Worm (Caenorhabditis elegans) whole organism, young adult: ENCODE data around the gene sri-31.
A peak's percentile ranks its signal among the peaks of the same experiment; 100 is the strongest.

Experiments
- F33H1.4 ChIP-seq: fragments of 200-800 bp; sonication (Bioruptor generic); IDR thresholded peaks from 2 replicates; pipeline ENCODE4 v1.3.6; 2022; ENCODE audit warnings: missing genetic modification reagents, missing genetic modification characterization, missing compliant biosample characterization
- F37B4.10 ChIP-seq: fragments of 200-800 bp; sonication (Bioruptor generic); IDR thresholded peaks from 2 replicates; pipeline ENCODE4 v1.3.6; 2022; ENCODE audit warnings: missing genetic modification characterization, missing compliant biosample characterization
- Y79H2A.3 ChIP-seq: fragments of 200-800 bp; sonication (Bioruptor generic); conservative IDR thresholded peaks from 2 replicates; pipeline ENCODE4 v1.3.6; 2022; ENCODE audit warnings: missing genetic modification reagents, missing genetic modification characterization, missing compliant biosample characterization
- akir-1 ChIP-seq: fragments of 200-800 bp; sonication (Bioruptor generic); optimal IDR thresholded peaks from 2 replicates; lab custom pipeline; 2018; ENCODE audit warnings: mild to moderate bottlenecking, missing genetic modification characterization, moderate library complexity, missing compliant biosample characterization
- atf-7 ChIP-seq: sonication (generic microtip); optimal IDR thresholded peaks from 2 replicates; lab custom pipeline; 2017; ENCODE audit warnings: mild to moderate bottlenecking, missing genetic modification characterization, missing compliant biosample characterization
- athp-1 ChIP-seq: sonication (generic microtip); optimal IDR thresholded peaks from 2 replicates; lab custom pipeline; 2017; ENCODE audit warnings: mild to moderate bottlenecking, missing genetic modification characterization, missing compliant biosample characterization
- attf-3 ChIP-seq: fragments of 200-800 bp; sonication (Bioruptor generic); conservative IDR thresholded peaks from 2 replicates; pipeline ENCODE4 v1.3.6; 2022; ENCODE audit warnings: missing genetic modification reagents, missing genetic modification characterization, missing compliant biosample characterization
- cebp-1 ChIP-seq, 2 experiments: fragments of 200-800 bp in 1 of 2; sonication (Bioruptor generic) in 1 of 2; sonication (generic microtip) in 1 of 2; IDR thresholded peaks in 1 of 2; optimal IDR thresholded peaks in 1 of 2; 2 replicates each; pipeline versions ENCODE4 v1.3.6 to Lab custom; 2017 to 2022; ENCODE audit warnings: missing compliant biosample characterization in 2 of 2, missing genetic modification characterization in 2 of 2, mild to moderate bottlenecking in 1 of 2, missing genetic modification reagents in 1 of 2, moderate library complexity in 1 of 2
- ceh-58 ChIP-seq: fragments of 200-800 bp; sonication (Bioruptor generic); IDR thresholded peaks from 2 replicates; pipeline ENCODE4 v1.3.6; 2022; ENCODE audit warnings: missing genetic modification characterization, missing compliant biosample characterization
- ceh-91 ChIP-seq: fragments of 200-800 bp; sonication (Bioruptor generic); IDR thresholded peaks from 2 replicates; pipeline ENCODE4 v1.3.6; 2022; ENCODE audit warnings: missing genetic modification reagents, missing genetic modification characterization, missing compliant biosample characterization
- dox-1 ChIP-seq: fragments of 200-800 bp; sonication (Bioruptor generic); IDR thresholded peaks from 2 replicates; pipeline ENCODE4 v1.3.6; 2022; ENCODE audit warnings: missing genetic modification reagents, missing genetic modification characterization, missing compliant biosample characterization
- dpff-1 ChIP-seq: sonication (generic microtip); optimal IDR thresholded peaks from 2 replicates; lab custom pipeline; 2017; ENCODE audit warnings: mild to moderate bottlenecking, missing genetic modification characterization, missing compliant biosample characterization
- ekl-4 ChIP-seq: fragments of 200-800 bp; sonication (Bioruptor generic); IDR thresholded peaks from 2 replicates; pipeline ENCODE4 v1.3.6; 2022; ENCODE audit warnings: missing genetic modification reagents, missing genetic modification characterization, missing compliant biosample characterization
- ets-4 ChIP-seq: fragments of 200-800 bp; sonication (Bioruptor generic); optimal IDR thresholded peaks from 2 replicates; lab custom pipeline; 2018; ENCODE audit warnings: mild to moderate bottlenecking, missing genetic modification characterization, missing compliant biosample characterization
- hlh-12 ChIP-seq: sonication (generic microtip); optimal IDR thresholded peaks from 2 replicates; lab custom pipeline; 2016; ENCODE audit warnings: missing genetic modification characterization, missing compliant biosample characterization
- hsf-1 ChIP-seq: fragments of 200-800 bp; sonication (Bioruptor generic); IDR thresholded peaks from 2 replicates; pipeline ENCODE4 v1.3.6; 2022; ENCODE audit warnings: missing genetic modification reagents, missing genetic modification characterization, missing compliant biosample characterization
- let-607 ChIP-seq, 2 experiments: fragments of 200-800 bp in 1 of 2; sonication (Bioruptor generic) in 1 of 2; sonication (generic microtip) in 1 of 2; optimal IDR thresholded peaks; 2 replicates each; lab custom pipeline; 2016 to 2018; ENCODE audit warnings: mild to moderate bottlenecking in 2 of 2, missing compliant biosample characterization in 2 of 2, missing genetic modification characterization in 2 of 2, moderate library complexity in 2 of 2, missing genotype in 1 of 2
- lin-35 ChIP-seq, 3 experiments: fragments of 150-350 bp in 2 of 3; sonication (generic microtip) in 1 of 3; optimal IDR thresholded peaks; 2 replicates each; lab custom pipeline; 2014 to 2018; ENCODE audit warnings: missing biosample characterization in 3 of 3, missing genetic modification characterization in 3 of 3, missing genetic modification reagents in 3 of 3
- lir-1 ChIP-seq: fragments of 200-800 bp; sonication (Bioruptor generic); conservative IDR thresholded peaks from 2 replicates; pipeline ENCODE4 v1.3.6; 2022; ENCODE audit warnings: missing genetic modification reagents, missing genetic modification characterization, missing compliant biosample characterization
- madf-8 ChIP-seq: fragments of 200-800 bp; sonication (Bioruptor generic); conservative IDR thresholded peaks from 2 replicates; pipeline ENCODE4 v1.3.6; 2022; ENCODE audit warnings: missing genetic modification reagents, missing genetic modification characterization, missing compliant biosample characterization
- nfya-2 ChIP-seq: fragments of 200-800 bp; sonication (Bioruptor generic); IDR thresholded peaks from 2 replicates; pipeline ENCODE4 v1.3.6; 2022; ENCODE audit warnings: missing genetic modification reagents, missing genetic modification characterization, missing compliant biosample characterization
- nfyb-1 ChIP-seq: fragments of 200-800 bp; sonication (Bioruptor generic); IDR thresholded peaks from 2 replicates; pipeline ENCODE4 v1.3.6; 2022; ENCODE audit warnings: missing genetic modification reagents, missing genetic modification characterization, missing compliant biosample characterization
- nhr-80 ChIP-seq: sonication (generic microtip); optimal IDR thresholded peaks from 2 replicates; lab custom pipeline; 2016; ENCODE audit warnings: missing genetic modification characterization, missing compliant biosample characterization
- nhr-90 ChIP-seq: sonication (generic microtip); optimal IDR thresholded peaks from 2 replicates; lab custom pipeline; 2016; ENCODE audit warnings: missing genotype, mild to moderate bottlenecking, missing genetic modification characterization, missing compliant biosample characterization
- pbrm-1 ChIP-seq: fragments of 200-800 bp; sonication (Bioruptor generic); IDR thresholded peaks from 2 replicates; pipeline ENCODE4 v1.3.6; 2022; ENCODE audit warnings: missing genetic modification reagents, missing genetic modification characterization, missing compliant biosample characterization
- rcor-1 ChIP-seq: fragments of 200-800 bp; sonication (Bioruptor generic); IDR thresholded peaks from 2 replicates; pipeline ENCODE4 v1.3.6; 2022; ENCODE audit warnings: missing genetic modification reagents, missing genetic modification characterization, missing compliant biosample characterization
- rec-8 ChIP-seq, 2 experiments: sonication (generic microtip); optimal IDR thresholded peaks; 2 replicates each; lab custom pipeline; 2016; ENCODE audit warnings: mild to moderate bottlenecking in 2 of 2, missing genetic modification characterization in 2 of 2, missing genetic modification reagents in 2 of 2, missing genotype in 2 of 2, missing biosample characterization in 1 of 2, missing compliant biosample characterization in 1 of 2, moderate library complexity in 1 of 2
- rpc-1 ChIP-seq, 2 experiments: fragments of 150-350 bp in 1 of 2; sonication (generic microtip) in 1 of 2; optimal IDR thresholded peaks; 2 replicates each; lab custom pipeline; 2014 to 2018; ENCODE audit warnings: missing biosample characterization in 1 of 2, missing genetic modification characterization in 1 of 2, missing genetic modification reagents in 1 of 2, missing genotype in 1 of 2
- snpc-3.4 ChIP-seq: sonication (generic microtip); optimal IDR thresholded peaks from 2 replicates; lab custom pipeline; 2017; ENCODE audit warnings: missing genetic modification characterization, mild to moderate bottlenecking, missing compliant biosample characterization, antibody characterized with exemption, moderate library complexity, missing genotype, missing genetic modification reagents
- snpc-4 ChIP-seq, 5 experiments: fragments of 150-350 bp in 1 of 5; sonication (generic microtip) in 4 of 5; optimal IDR thresholded peaks; 2 replicates each; lab custom pipeline; 2014 to 2018; ENCODE audit warnings: missing genetic modification characterization in 5 of 5, missing biosample characterization in 3 of 5, antibody characterized with exemption in 2 of 5, mild to moderate bottlenecking in 2 of 5, missing compliant biosample characterization in 2 of 5, missing genotype in 2 of 5, moderate library complexity in 2 of 5, missing genetic modification reagents in 1 of 5
- somi-1 ChIP-seq: fragments of 200-800 bp; sonication (Bioruptor generic); optimal IDR thresholded peaks from 2 replicates; lab custom pipeline; 2018; ENCODE audit warnings: mild to moderate bottlenecking, missing genetic modification characterization, missing compliant biosample characterization
- tlf-1 ChIP-seq: fragments of 200-800 bp; sonication (Bioruptor generic); optimal IDR thresholded peaks from 2 replicates; lab custom pipeline; 2018; ENCODE audit warnings: mild to moderate bottlenecking, missing genetic modification characterization, missing compliant biosample characterization
- zim-3 ChIP-seq: sonication (generic microtip); optimal IDR thresholded peaks from 2 replicates; lab custom pipeline; 2017; ENCODE audit warnings: mild to moderate bottlenecking, missing genetic modification characterization, moderate library complexity, missing compliant biosample characterization
- ztf-25 ChIP-seq: fragments of 200-800 bp; sonication (Bioruptor generic); IDR thresholded peaks from 2 replicates; pipeline ENCODE4 v1.3.6; 2022; ENCODE audit warnings: missing genetic modification reagents, missing genetic modification characterization, missing compliant biosample characterization
- ztf-28 ChIP-seq: fragments of 200-800 bp; sonication (Bioruptor generic); IDR thresholded peaks from 2 replicates; pipeline ENCODE4 v1.3.6; 2022; ENCODE audit warnings: missing genetic modification reagents, missing genetic modification characterization, missing compliant biosample characterization

The sri-31 gene

DNA sequence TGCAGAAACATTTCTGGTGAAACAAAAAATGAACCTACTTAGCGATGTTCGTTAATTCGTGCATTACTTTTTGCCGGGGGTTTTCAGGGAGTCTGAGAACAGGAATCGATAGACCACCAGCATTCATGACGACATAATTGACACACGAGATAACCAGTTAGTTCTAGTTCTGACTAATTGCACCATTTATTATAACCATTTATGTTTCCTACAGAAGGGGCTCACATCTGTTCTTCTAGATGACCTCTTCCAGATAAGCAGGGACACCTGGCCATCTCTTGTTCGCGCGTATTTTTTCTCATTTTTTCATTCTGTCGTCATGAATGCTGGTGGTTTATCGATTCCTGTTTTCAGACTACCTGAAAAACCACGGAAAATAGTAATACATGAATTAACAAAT, 42.4 kb upstream of the sri-31 start, which contains the start of gene sdz-5:
sdz-5 (plus strand) TSS at position 301 of the 400 bp plus-strand sequence.
- TF ChIP-seq dox-1 (GFP tag; lab: Robert Waterston, UW), result no peak
- TF ChIP-seq hsf-1 (GFP tag; lab: Robert Waterston, UW), result no peak
- no peak for TF ChIP-seq ztf-25
- no peak for TF ChIP-seq somi-1 (GFP tag; lab: Kevin White, UChicago)
- TF ChIP-seq ztf-28 (GFP tag; lab: Robert Waterston, UW), result no peak
- TF ChIP-seq Y79H2A.3, result no peak
- TF ChIP-seq rcor-1 (GFP tag; lab: Robert Waterston, UW), result no peak

DNA sequence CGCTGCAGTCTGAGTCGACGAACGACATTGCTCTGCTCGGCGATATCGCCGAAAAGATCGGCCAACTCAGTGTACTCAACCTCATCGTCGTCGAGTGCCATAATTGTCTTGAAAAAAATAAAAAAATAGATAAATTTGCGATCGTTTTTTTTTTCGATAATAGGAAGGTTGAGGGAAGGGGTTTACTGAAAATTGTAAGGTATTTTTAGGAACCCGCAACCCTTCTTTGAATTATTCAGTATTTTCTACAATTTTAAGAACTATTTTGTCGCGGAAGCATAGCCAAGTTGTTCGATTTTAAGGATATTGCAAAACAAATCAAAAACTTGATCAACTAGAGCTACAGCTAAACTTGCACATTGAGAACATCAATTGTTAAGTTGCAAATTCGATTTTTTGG, 38.7 kb upstream of the sri-31 start, which contains the start of gene C41H7.9:
C41H7.9 (minus strand) TSS at position 101 of the 400 bp plus-strand sequence.
- no peak for TF ChIP-seq madf-8 (GFP tag; lab: Robert Waterston, UW)
- TF ChIP-seq ekl-4, result no peak
- TF ChIP-seq cebp-1 (GFP tag; IDR thresholded peaks at IDR 0.05; lab: Robert Waterston, UW), result no peak
- TF ChIP-seq cebp-1 (tag; optimal IDR thresholded peaks at IDR 0.05; lab: Kevin White, UChicago), result no peak
- no peak for TF ChIP-seq zim-3
- TF ChIP-seq tlf-1 (GFP tag; lab: Kevin White, UChicago), result no peak
- no peak for TF ChIP-seq atf-7 (tag; lab: Kevin White, UChicago)
- no peak for TF ChIP-seq hlh-12 (tag; lab: Kevin White, UChicago)
- TF ChIP-seq snpc-3.4 (tag; lab: Kevin White, UChicago), result no peak
- no peak for TF ChIP-seq ceh-58 (GFP tag; lab: Robert Waterston, UW)
- no peak for TF ChIP-seq dpff-1 (tag; lab: Kevin White, UChicago)
- TF ChIP-seq lin-35 (GFP tag; optimal IDR thresholded peaks at IDR 0.05; lab: Kevin White, UChicago), result no peak
- no peak for TF ChIP-seq attf-3 (GFP tag; lab: Robert Waterston, UW)
- no peak for TF ChIP-seq athp-1 (tag; lab: Kevin White, UChicago)
- TF ChIP-seq ceh-91 (GFP tag; lab: Robert Waterston, UW), result no peak
- TF ChIP-seq F33H1.4 (GFP tag; lab: Robert Waterston, UW), result no peak
- TF ChIP-seq snpc-4 (GFP tag; optimal IDR thresholded peaks at IDR 0.05; lab: Kevin White, UChicago), result no peak
- TF ChIP-seq snpc-4 (tag; optimal IDR thresholded peaks at IDR 0.05; lab: Kevin White, UChicago), result no peak
- TF ChIP-seq F37B4.10, result no peak
- TF ChIP-seq rec-8 (tag; optimal IDR thresholded peaks at IDR 0.05; lab: Kevin White, UChicago), result no peak
- no peak for TF ChIP-seq rpc-1 (optimal IDR thresholded peaks at IDR 0.05; lab: Kevin White, UChicago)
- no peak for TF ChIP-seq rpc-1 (tag; optimal IDR thresholded peaks at IDR 0.05; lab: Kevin White, UChicago)

DNA sequence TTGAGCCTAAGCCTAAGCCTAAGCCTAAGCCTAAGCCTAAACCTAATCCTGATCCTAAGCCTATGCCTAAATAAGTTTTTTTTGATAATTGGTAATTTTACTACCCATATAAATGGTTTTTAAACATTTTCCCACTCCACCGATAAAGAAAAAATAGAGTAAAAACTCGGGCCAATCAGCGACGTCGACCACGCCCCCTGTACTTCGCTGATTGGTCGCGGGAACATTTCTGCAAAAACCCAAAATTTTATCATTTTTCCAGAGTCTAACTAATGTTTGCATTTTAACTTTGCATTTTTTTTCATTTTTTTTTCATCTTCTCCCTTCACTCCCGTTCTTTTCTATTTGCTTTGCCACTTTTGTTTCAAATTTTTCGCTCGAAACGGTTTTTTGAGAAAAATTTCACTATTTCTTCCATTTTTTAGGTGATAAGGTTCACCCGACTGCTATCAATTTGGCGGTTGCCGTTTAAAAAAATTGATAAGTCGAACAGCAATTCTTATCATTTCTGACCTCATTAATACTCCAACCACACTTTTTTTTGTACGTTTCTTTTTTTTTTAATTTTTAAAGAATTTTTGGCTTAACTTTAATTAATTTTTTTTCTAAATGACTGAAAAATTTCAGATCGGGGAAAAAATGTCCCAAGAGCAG, 36.5 kb upstream of the sri-31 start, which contains the start of gene C41H7.2:
C41H7.2 (plus strand) TSS at position 622 of the 654 bp plus-strand sequence.
- TF ChIP-seq lir-1 (GFP tag; lab: Robert Waterston, UW), result no peak
- no peak for TF ChIP-seq pbrm-1
- TF ChIP-seq nhr-80 (tag; lab: Kevin White, UChicago), result peak; percentile 71
- no peak for TF ChIP-seq ets-4
- no peak for TF ChIP-seq akir-1 (GFP tag; lab: Kevin White, UChicago)
- TF ChIP-seq nhr-90 (tag; lab: Kevin White, UChicago), result no peak
- no peak for TF ChIP-seq let-607 (tag; optimal IDR thresholded peaks at IDR 0.05; lab: Kevin White, UChicago)
- peak; percentile 93 for TF ChIP-seq nfyb-1 (GFP tag; lab: Robert Waterston, UW)
- no peak for TF ChIP-seq tlf-1 (GFP tag; lab: Kevin White, UChicago)
- TF ChIP-seq nfya-2 (GFP tag; lab: Robert Waterston, UW), result no peak
